Fruit fly (Drosophila melanogaster): Measurements from ENCODE around the gene CG17111.

- no peak for TF ChIP-seq usp (GFP tag; optimal IDR thresholded peaks at IDR 0.05)
- TF ChIP-seq CG8478 (optimal IDR thresholded peaks at IDR 0.05): no peak
- TF ChIP-seq Dll (optimal IDR thresholded peaks at IDR 0.05): no peak
- TF ChIP-seq psq (optimal IDR thresholded peaks at IDR 0.05): no peak
- no peak for TF ChIP-seq pan (optimal IDR thresholded peaks at IDR 0.05)
- TF ChIP-seq EcR (GFP tag; optimal IDR thresholded peaks at IDR 0.05): no peak
Measured at dm6 chr3R:23051639-23052125, 15.4 kb downstream of the CG17111 start, which contains the start of gene Gr94a.

All from whole organism.